Worm (Caenorhabditis elegans) whole organism, young adult: ENCODE measurements around the gene let-721.

ENCODE experiments used
- B0019.2 ChIP-seq: fragments of 200-800 bp; sonication (Bioruptor generic); conservative IDR thresholded peaks from 2 replicates; pipeline ENCODE4 v1.3.6; 2022; ENCODE audit warnings: missing genetic modification reagents, missing genetic modification characterization, missing compliant biosample characterization
- B0035.1 ChIP-seq: sonication (generic microtip); optimal IDR thresholded peaks from 2 replicates; lab custom pipeline; 2016; ENCODE audit warnings: missing genetic modification characterization, mild to moderate bottlenecking, missing compliant biosample characterization, missing genotype, missing genetic modification reagents
- B0336.3 ChIP-seq: fragments of 200-800 bp; sonication (Bioruptor generic); IDR thresholded peaks from 2 replicates; pipeline ENCODE4 v1.3.6; 2022; ENCODE audit warnings: missing genetic modification characterization, missing compliant biosample characterization
- C06A6.2 ChIP-seq: fragments of 200-800 bp; sonication (Bioruptor generic); conservative IDR thresholded peaks from 2 replicates; pipeline ENCODE4 v1.3.6; 2022; ENCODE audit warnings: missing genetic modification characterization, missing compliant biosample characterization
- F22D6.2 ChIP-seq: sonication (generic microtip); optimal IDR thresholded peaks from 2 replicates; lab custom pipeline; 2016; ENCODE audit warnings: mild to moderate bottlenecking, missing genetic modification characterization, missing compliant biosample characterization
- F37B4.10 ChIP-seq: fragments of 200-800 bp; sonication (Bioruptor generic); IDR thresholded peaks from 2 replicates; pipeline ENCODE4 v1.3.6; 2022; ENCODE audit warnings: missing genetic modification characterization, missing compliant biosample characterization
- F57A8.1 ChIP-seq: fragments of 200-800 bp; sonication (Bioruptor generic); optimal IDR thresholded peaks from 2 replicates; lab custom pipeline; 2018; ENCODE audit warnings: mild to moderate bottlenecking, missing genetic modification characterization, moderate library complexity, missing compliant biosample characterization
- F57C9.4 ChIP-seq: sonication (generic microtip); optimal IDR thresholded peaks from 2 replicates; lab custom pipeline; 2017; ENCODE audit warnings: mild to moderate bottlenecking, missing genetic modification characterization, missing compliant biosample characterization
- K12H6.12 ChIP-seq: fragments of 200-800 bp; sonication (Bioruptor generic); optimal IDR thresholded peaks from 2 replicates; lab custom pipeline; 2018; ENCODE audit warnings: mild to moderate bottlenecking, missing genetic modification characterization, missing compliant biosample characterization
- Y53G8AR.9 ChIP-seq: fragments of 200-800 bp; sonication (Bioruptor generic); conservative IDR thresholded peaks from 2 replicates; pipeline ENCODE4 v1.3.6; 2022; ENCODE audit warnings: missing genetic modification reagents, missing genetic modification characterization, missing compliant biosample characterization
- Y56A3A.18 ChIP-seq: fragments of 200-800 bp; sonication (Bioruptor generic); IDR thresholded peaks from 2 replicates; pipeline ENCODE4 v1.3.6; 2022; ENCODE audit warnings: missing genetic modification reagents, missing genetic modification characterization, missing compliant biosample characterization
- Y67H2A.10 ChIP-seq: fragments of 200-800 bp; sonication (Bioruptor generic); conservative IDR thresholded peaks from 2 replicates; pipeline ENCODE4 v1.3.6; 2022; ENCODE audit warnings: missing genetic modification reagents, missing genetic modification characterization, missing compliant biosample characterization
- Y95B8A.8 ChIP-seq: fragments of 200-800 bp; sonication (Bioruptor generic); IDR thresholded peaks from 2 replicates; pipeline ENCODE4 v1.3.6; 2022; ENCODE audit warnings: missing genetic modification reagents, missing genetic modification characterization, missing compliant biosample characterization
- akir-1 ChIP-seq: fragments of 200-800 bp; sonication (Bioruptor generic); optimal IDR thresholded peaks from 2 replicates; lab custom pipeline; 2018; ENCODE audit warnings: mild to moderate bottlenecking, missing genetic modification characterization, moderate library complexity, missing compliant biosample characterization
- ama-1 ChIP-seq, 3 experiments: fragments of 150-350 bp in 1 of 3; sonication (generic microtip) in 2 of 3; optimal IDR thresholded peaks; 2 replicates each; lab custom pipeline; 2014 to 2018; ENCODE audit warnings: missing biosample characterization in 2 of 3, missing genetic modification characterization in 2 of 3, missing genetic modification reagents in 2 of 3
- aptf-2 ChIP-seq: fragments of 200-800 bp; sonication (Bioruptor generic); conservative IDR thresholded peaks from 2 replicates; pipeline ENCODE4 v1.3.6; 2022; ENCODE audit warnings: missing genetic modification reagents, missing genetic modification characterization, missing compliant biosample characterization
- attf-3 ChIP-seq: fragments of 200-800 bp; sonication (Bioruptor generic); conservative IDR thresholded peaks from 2 replicates; pipeline ENCODE4 v1.3.6; 2022; ENCODE audit warnings: missing genetic modification reagents, missing genetic modification characterization, missing compliant biosample characterization
- ccch-3 ChIP-seq: fragments of 200-800 bp; sonication (Bioruptor generic); optimal IDR thresholded peaks from 2 replicates; lab custom pipeline; 2018; ENCODE audit warnings: mild to moderate bottlenecking, missing genetic modification characterization, missing compliant biosample characterization
- ceh-100 ChIP-seq: fragments of 200-800 bp; sonication (Bioruptor generic); IDR thresholded peaks from 2 replicates; pipeline ENCODE4 v1.3.6; 2022; ENCODE audit warnings: missing genetic modification reagents, missing genetic modification characterization, missing compliant biosample characterization
- ceh-91 ChIP-seq: fragments of 200-800 bp; sonication (Bioruptor generic); IDR thresholded peaks from 2 replicates; pipeline ENCODE4 v1.3.6; 2022; ENCODE audit warnings: missing genetic modification reagents, missing genetic modification characterization, missing compliant biosample characterization
- chd-7 ChIP-seq: sonication (generic microtip); optimal IDR thresholded peaks from 2 replicates; lab custom pipeline; 2016; ENCODE audit warnings: mild to moderate bottlenecking, missing genetic modification characterization, moderate library complexity, missing compliant biosample characterization
- die-1 ChIP-seq: sonication (generic microtip); optimal IDR thresholded peaks from 2 replicates; lab custom pipeline; 2016; ENCODE audit warnings: missing genotype, mild to moderate bottlenecking, missing genetic modification characterization, missing compliant biosample characterization
- dpff-1 ChIP-seq: sonication (generic microtip); optimal IDR thresholded peaks from 2 replicates; lab custom pipeline; 2017; ENCODE audit warnings: mild to moderate bottlenecking, missing genetic modification characterization, missing compliant biosample characterization
- egl-18 ChIP-seq: fragments of 200-800 bp; sonication (Bioruptor generic); IDR thresholded peaks from 2 replicates; pipeline ENCODE4 v1.3.6; 2022; ENCODE audit warnings: missing genetic modification reagents, missing genetic modification characterization, missing compliant biosample characterization
- fkh-3 ChIP-seq: sonication (generic microtip); optimal IDR thresholded peaks from 2 replicates; lab custom pipeline; 2016; ENCODE audit warnings: mild to moderate bottlenecking, missing genetic modification characterization, missing compliant biosample characterization
- gei-17 ChIP-seq: fragments of 200-800 bp; sonication (Bioruptor generic); optimal IDR thresholded peaks from 2 replicates; lab custom pipeline; 2018; ENCODE audit warnings: mild to moderate bottlenecking, missing genetic modification characterization, missing compliant biosample characterization
- lir-1 ChIP-seq: fragments of 200-800 bp; sonication (Bioruptor generic); conservative IDR thresholded peaks from 2 replicates; pipeline ENCODE4 v1.3.6; 2022; ENCODE audit warnings: missing genetic modification reagents, missing genetic modification characterization, missing compliant biosample characterization
- madf-10 ChIP-seq: sonication (generic microtip); optimal IDR thresholded peaks from 2 replicates; lab custom pipeline; 2016; ENCODE audit warnings: mild to moderate bottlenecking, missing genetic modification characterization, missing compliant biosample characterization
- madf-6 ChIP-seq: fragments of 200-800 bp; sonication (Bioruptor generic); IDR thresholded peaks from 2 replicates; pipeline ENCODE4 v1.3.6; 2022; ENCODE audit warnings: missing genetic modification reagents, missing genetic modification characterization, missing compliant biosample characterization
- madf-8 ChIP-seq: fragments of 200-800 bp; sonication (Bioruptor generic); conservative IDR thresholded peaks from 2 replicates; pipeline ENCODE4 v1.3.6; 2022; ENCODE audit warnings: missing genetic modification reagents, missing genetic modification characterization, missing compliant biosample characterization
- mes-4 ChIP-seq: sonication (generic microtip); optimal IDR thresholded peaks from 2 replicates; lab custom pipeline; 2016; ENCODE audit warnings: missing genotype, missing genetic modification characterization, missing compliant biosample characterization
- mxl-1 ChIP-seq: sonication (generic microtip); optimal IDR thresholded peaks from 2 replicates; lab custom pipeline; 2016; ENCODE audit warnings: missing genetic modification characterization, missing compliant biosample characterization
- nfyb-1 ChIP-seq: fragments of 200-800 bp; sonication (Bioruptor generic); IDR thresholded peaks from 2 replicates; pipeline ENCODE4 v1.3.6; 2022; ENCODE audit warnings: missing genetic modification reagents, missing genetic modification characterization, missing compliant biosample characterization
- nhr-179 ChIP-seq: sonication (generic microtip); optimal IDR thresholded peaks from 2 replicates; lab custom pipeline; 2016; ENCODE audit warnings: mild to moderate bottlenecking, missing genetic modification characterization, missing compliant biosample characterization
- pha-4 ChIP-seq: fragments of 150-350 bp; sonication (generic microtip); optimal IDR thresholded peaks from 2 replicates; lab custom pipeline; 2014; ENCODE audit warnings: missing biosample characterization, missing genetic modification reagents, missing genetic modification characterization
- rec-8 ChIP-seq, 2 experiments: sonication (generic microtip); optimal IDR thresholded peaks; 2 replicates each; lab custom pipeline; 2016; ENCODE audit warnings: mild to moderate bottlenecking in 2 of 2, missing genetic modification characterization in 2 of 2, missing genetic modification reagents in 2 of 2, missing genotype in 2 of 2, missing biosample characterization in 1 of 2, missing compliant biosample characterization in 1 of 2, moderate library complexity in 1 of 2
- repo-1 ChIP-seq: sonication (generic microtip); optimal IDR thresholded peaks from 2 replicates; lab custom pipeline; 2017; ENCODE audit warnings: mild to moderate bottlenecking, missing genetic modification characterization, missing compliant biosample characterization
- sea-2 ChIP-seq: fragments of 200-800 bp; sonication (Bioruptor generic); IDR thresholded peaks from 2 replicates; pipeline ENCODE4 v1.3.6; 2022; ENCODE audit warnings: missing genetic modification characterization, missing compliant biosample characterization
- snpc-4 ChIP-seq, 5 experiments: fragments of 150-350 bp in 1 of 5; sonication (generic microtip) in 4 of 5; optimal IDR thresholded peaks; 2 replicates each; lab custom pipeline; 2014 to 2018; ENCODE audit warnings: missing genetic modification characterization in 5 of 5, missing biosample characterization in 3 of 5, antibody characterized with exemption in 2 of 5, mild to moderate bottlenecking in 2 of 5, missing compliant biosample characterization in 2 of 5, missing genotype in 2 of 5, moderate library complexity in 2 of 5, missing genetic modification reagents in 1 of 5
- sptf-2 ChIP-seq: fragments of 200-800 bp; sonication (Bioruptor generic); optimal IDR thresholded peaks from 2 replicates; lab custom pipeline; 2018; ENCODE audit warnings: mild to moderate bottlenecking, missing genetic modification characterization, missing compliant biosample characterization
- unc-62 ChIP-seq: fragments of 150-350 bp; optimal IDR thresholded peaks from 2 replicates; lab custom pipeline; 2014; ENCODE audit warnings: missing biosample characterization, missing genetic modification reagents, missing genetic modification characterization
- zfh-2 ChIP-seq: fragments of 200-800 bp; sonication (Bioruptor generic); conservative IDR thresholded peaks from 2 replicates; pipeline ENCODE4 v1.3.6; 2022; ENCODE audit warnings: missing genetic modification reagents, missing genetic modification characterization, missing compliant biosample characterization
- ztf-18 ChIP-seq: sonication (generic microtip); optimal IDR thresholded peaks from 2 replicates; lab custom pipeline; 2016; ENCODE audit warnings: missing genotype, mild to moderate bottlenecking, missing genetic modification characterization, missing compliant biosample characterization
- ztf-22 ChIP-seq: fragments of 200-800 bp; sonication (Bioruptor generic); optimal IDR thresholded peaks from 2 replicates; lab custom pipeline; 2018; ENCODE audit warnings: mild to moderate bottlenecking, missing genetic modification characterization, moderate library complexity, missing compliant biosample characterization

The let-721 gene

ce11 chrIII:6462610-6463009 is 15.9 kb upstream of the let-721 start, which contains the start of gene T26A5.8 (continued):
- TF ChIP-seq attf-3: no peak
- TF ChIP-seq chd-7 (tag; lab: Kevin White, UChicago): peak; percentile 5
- no peak for TF ChIP-seq nhr-179 (tag; lab: Kevin White, UChicago)
- TF ChIP-seq F57C9.4 (tag; lab: Kevin White, UChicago): no peak
- peak; percentile 65 for TF ChIP-seq madf-6 (GFP tag; lab: Robert Waterston, UW)
- no peak for TF ChIP-seq B0019.2 (GFP tag; lab: Robert Waterston, UW)
- TF ChIP-seq gei-17: no peak
- TF ChIP-seq unc-62: no peak
- no peak for TF ChIP-seq lir-1 (GFP tag; lab: Robert Waterston, UW)
- TF ChIP-seq ceh-100 (GFP tag; lab: Robert Waterston, UW): peak; percentile 41; the same call in 1 of the 2 replicates
- no peak for TF ChIP-seq ceh-91
- no peak for TF ChIP-seq aptf-2 (GFP tag; lab: Robert Waterston, UW)
- peak; percentile 77 for TF ChIP-seq Y53G8AR.9
- TF ChIP-seq madf-8 (GFP tag; lab: Robert Waterston, UW): no peak
- no peak for TF ChIP-seq F57A8.1 (GFP tag; lab: Kevin White, UChicago)
- no peak for TF ChIP-seq sptf-2 (GFP tag; lab: Kevin White, UChicago)
- TF ChIP-seq K12H6.12 (tag; lab: Kevin White, UChicago): no peak
- peak; percentile 81 for TF ChIP-seq B0336.3 (GFP tag; lab: Robert Waterston, UW)
- TF ChIP-seq fkh-3: no peak
- TF ChIP-seq rec-8 (tag; optimal IDR thresholded peaks at IDR 0.05; lab: Kevin White, UChicago): no peak
- TF ChIP-seq egl-18 (GFP tag; lab: Robert Waterston, UW): 0 out of 2 replicates have a peak, but pooled peaks have one; percentile 42
- 0 out of 2 replicates have a peak, but pooled peaks have one; percentile 12 for TF ChIP-seq Y95B8A.8 (GFP tag; lab: Robert Waterston, UW)
- TF ChIP-seq nfyb-1: peak; percentile 56
- TF ChIP-seq zfh-2 (GFP tag; lab: Robert Waterston, UW): 0 out of 2 replicates have a peak, but pooled peaks have one; percentile 22
- no peak for TF ChIP-seq ztf-22 (GFP tag; lab: Kevin White, UChicago)
- no peak for TF ChIP-seq pha-4 (tag; lab: Kevin White, UChicago)
- peak; percentile 44 for TF ChIP-seq repo-1 (tag; lab: Kevin White, UChicago)
- no peak for TF ChIP-seq sea-2 (GFP tag; lab: Robert Waterston, UW)
- no peak for TF ChIP-seq B0035.1 (tag; lab: Kevin White, UChicago)
- TF ChIP-seq Y67H2A.10 (GFP tag; lab: Robert Waterston, UW): no peak
- TF ChIP-seq Y56A3A.18 (GFP tag; lab: Robert Waterston, UW): peak; percentile 36; the same call in 1 of the 2 replicates
- TF ChIP-seq C06A6.2 (GFP tag; lab: Robert Waterston, UW): no peak
- peak; percentile 51 for TF ChIP-seq die-1
- no peak for TF ChIP-seq F37B4.10 (GFP tag; lab: Robert Waterston, UW)

- TF ChIP-seq ztf-18 (tag; lab: Kevin White, UChicago) (no peak), F22D6.2 (no peak), mes-4 (tag; lab: Kevin White, UChicago) (no peak), snpc-4 (GFP tag; optimal IDR thresholded peaks at IDR 0.05; lab: Kevin White, UChicago) (no peak), snpc-4 (tag; optimal IDR thresholded peaks at IDR 0.05; lab: Kevin White, UChicago) (no peak), dpff-1 (no peak), lir-1 (GFP tag; lab: Robert Waterston, UW) (no peak), mxl-1 (tag; lab: Kevin White, UChicago) (no peak), Y56A3A.18 (GFP tag; lab: Robert Waterston, UW) (no peak), ama-1 (optimal IDR thresholded peaks at IDR 0.05; lab: Kevin White, UChicago) (no peak), ama-1 (GFP tag; optimal IDR thresholded peaks at IDR 0.05; lab: Kevin White, UChicago) (no peak), akir-1 (no peak), ccch-3 (GFP tag; lab: Kevin White, UChicago) (no peak), madf-10 (no peak), nhr-179 (tag; lab: Kevin White, UChicago) (no peak)
- TF ChIP-seq, all 124 proteins: peak for 0
These were observed 13.1 kb upstream of the let-721 start, which contains the start of gene algn-1 for ce11 chrIII:6459820-6460219. Gene algn-1 (plus strand): TSS chrIII:6460120.
